Worm (Caenorhabditis elegans): ENCODE results near the gene F55G11.10.

ce11 chrIV:12941254-12941653 is 7.3 kb upstream of the F55G11.10 start, which contains the start of gene dod-24:
- no peak for TF ChIP-seq egl-5 (tag; optimal IDR thresholded peaks at IDR 0.05)
- TF ChIP-seq lin-39 (tag; optimal IDR thresholded peaks at IDR 0.05): no peak
- TF ChIP-seq fkh-10 (GFP tag; optimal IDR thresholded peaks at IDR 0.05): no peak
- no peak for TF ChIP-seq zag-1 (tag; optimal IDR thresholded peaks at IDR 0.05)
- no peak for TF ChIP-seq ztf-4 (tag; optimal IDR thresholded peaks at IDR 0.05)
- no peak for TF ChIP-seq ztf-11 (tag; optimal IDR thresholded peaks at IDR 0.05)
- no peak for TF ChIP-seq pqm-1 (tag; optimal IDR thresholded peaks at IDR 0.05)
- TF ChIP-seq jun-1 (tag; optimal IDR thresholded peaks at IDR 0.05): no peak
- TF ChIP-seq pha-4 (tag; optimal IDR thresholded peaks at IDR 0.05): no peak
- TF ChIP-seq skn-1 (tag; optimal IDR thresholded peaks at IDR 0.05): no peak
- no peak for TF ChIP-seq unc-62 (GFP tag; optimal IDR thresholded peaks at IDR 0.05)
- no peak for TF ChIP-seq unc-39 (tag; optimal IDR thresholded peaks at IDR 0.05)
- TF ChIP-seq elt-3 (tag; optimal IDR thresholded peaks at IDR 0.05): no peak

All from whole organism, L3 larva.